Worm (Caenorhabditis elegans) whole organism, midembryonic: Measurements from ENCODE around the gene R02D5.6.

Source experiments
- T22C8.4 ChIP-seq: fragments of 200-800 bp; sonication (Bioruptor generic); IDR thresholded peaks from 2 replicates; pipeline ENCODE4 v1.3.6; 2022; ENCODE audit warnings: missing genetic modification characterization, missing compliant biosample characterization
- cog-1 ChIP-seq: sonication (generic microtip); optimal IDR thresholded peaks from 2 replicates; lab custom pipeline; 2016; ENCODE audit warnings: missing genetic modification characterization, missing compliant biosample characterization
- flt-1 ChIP-seq: fragments of 200-800 bp; sonication (Bioruptor generic); IDR thresholded peaks from 2 replicates; pipeline ENCODE4 v1.3.6; 2022; ENCODE audit warnings: missing genetic modification characterization, missing compliant biosample characterization
- klf-2 ChIP-seq: fragments of 200-800 bp; sonication (Bioruptor generic); conservative IDR thresholded peaks from 2 replicates; pipeline ENCODE4 v1.3.6; 2022; ENCODE audit warnings: missing genetic modification reagents, missing genetic modification characterization, missing compliant biosample characterization
- med-1 ChIP-seq: sonication (generic microtip); optimal IDR thresholded peaks from 2 replicates; lab custom pipeline; 2017; ENCODE audit warnings: missing genetic modification characterization, mild to moderate bottlenecking, missing compliant biosample characterization, antibody characterized with exemption, missing genetic modification reagents; ENCODE audit not compliant: insufficient read depth
- ref-1 ChIP-seq: fragments of 200-800 bp; sonication (Bioruptor generic); conservative IDR thresholded peaks from 2 replicates; pipeline ENCODE4 v1.3.6; 2022; ENCODE audit warnings: missing genetic modification reagents, missing genetic modification characterization, missing compliant biosample characterization
- tab-1 ChIP-seq: fragments of 200-800 bp; sonication (Bioruptor generic); IDR thresholded peaks from 2 replicates; pipeline ENCODE4 v1.3.6; 2022; ENCODE audit warnings: missing genetic modification characterization, missing compliant biosample characterization
- ztf-23 ChIP-seq: fragments of 200-800 bp; sonication (Bioruptor generic); IDR thresholded peaks from 2 replicates; pipeline ENCODE4 v1.3.6; 2022; ENCODE audit warnings: missing genetic modification reagents, missing genetic modification characterization, missing compliant biosample characterization
- ztf-29 ChIP-seq: fragments of 200-800 bp; sonication (Bioruptor generic); IDR thresholded peaks from 2 replicates; pipeline ENCODE4 v1.3.6; 2022; ENCODE audit warnings: missing genetic modification reagents, missing genetic modification characterization, missing compliant biosample characterization

R02D5.6 gene

DNA sequence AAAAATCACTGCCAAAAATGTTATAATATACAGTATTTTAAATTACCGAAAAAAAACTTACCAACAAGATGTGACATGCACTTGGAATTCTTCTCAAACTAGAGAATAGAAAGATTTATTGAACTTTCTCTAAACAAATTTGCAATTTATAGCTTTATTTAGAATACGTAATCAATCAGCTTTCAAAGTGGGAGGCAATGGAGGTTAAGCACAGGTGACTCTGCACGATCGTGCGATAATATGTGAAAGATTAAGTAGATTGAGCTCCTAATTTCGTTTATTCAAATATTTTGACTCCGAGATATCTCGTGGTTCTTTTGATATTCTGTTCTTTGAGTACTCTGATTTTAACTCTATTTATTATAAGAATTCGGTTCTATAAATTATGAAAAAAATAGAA, at the start of gene R02D5.6:
TSS of gene R02D5.6 (minus strand) at position 101 of the 400 bp plus-strand sequence.
- no peak for TF ChIP-seq klf-2 (GFP tag; lab: Robert Waterston, UW)
- no peak for TF ChIP-seq ref-1 (GFP tag; lab: Robert Waterston, UW)
- no peak for TF ChIP-seq cog-1 (tag; lab: Kevin White, UChicago)
- TF ChIP-seq tab-1 (GFP tag; lab: Robert Waterston, UW): no peak
- TF ChIP-seq flt-1: no peak
- TF ChIP-seq med-1 (GFP tag; lab: Kevin White, UChicago): no peak
- no peak for TF ChIP-seq ztf-29
- TF ChIP-seq T22C8.4: no peak
- no peak for TF ChIP-seq ztf-23 (GFP tag; lab: Robert Waterston, UW)

DNA sequence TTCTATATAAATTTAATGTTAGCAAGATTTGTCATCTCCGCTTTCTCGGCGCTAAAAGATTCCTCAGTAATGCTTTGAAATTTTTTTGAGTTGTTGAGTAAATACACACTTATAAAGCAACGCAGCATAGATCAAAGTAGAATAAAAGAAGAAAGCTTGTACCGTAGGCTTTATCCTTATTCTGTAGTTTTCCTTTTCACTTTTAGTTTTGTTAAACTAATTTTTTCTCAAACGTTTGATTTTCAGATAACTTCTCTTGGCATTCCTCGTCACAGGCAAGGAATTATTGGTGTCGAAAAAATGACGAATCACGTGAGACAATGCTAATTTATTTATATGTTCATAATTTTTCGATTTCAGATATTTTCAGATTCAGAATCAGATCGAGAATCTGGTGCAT, 44.7 kb upstream of the R02D5.6 start, which contains the start of gene C53A5.11:
TSS of gene C53A5.11 (plus strand) at position 301 of the 400 bp plus-strand sequence.
- no peak for TF ChIP-seq T22C8.4
- no peak for TF ChIP-seq ref-1 (GFP tag; lab: Robert Waterston, UW)
- no peak for TF ChIP-seq tab-1 (GFP tag; lab: Robert Waterston, UW)
- no peak for TF ChIP-seq cog-1 (tag; lab: Kevin White, UChicago)
- no peak for TF ChIP-seq ztf-23 (GFP tag; lab: Robert Waterston, UW)
- TF ChIP-seq flt-1: no peak
- TF ChIP-seq med-1 (GFP tag; lab: Kevin White, UChicago): no peak
- TF ChIP-seq klf-2 (GFP tag; lab: Robert Waterston, UW): no peak
- no peak for TF ChIP-seq ztf-29

ce11 chrV:14559312-14559711, 41.4 kb upstream of the R02D5.6 start, which contains the start of gene srt-32:
Gene srt-32 (plus strand): TSS chrV:14559612.
- TF ChIP-seq tab-1 (GFP tag; lab: Robert Waterston, UW) (no peak), med-1 (GFP tag; lab: Kevin White, UChicago) (no peak), ztf-29 (no peak), ztf-23 (GFP tag; lab: Robert Waterston, UW) (no peak), flt-1 (no peak), klf-2 (GFP tag; lab: Robert Waterston, UW) (no peak), ref-1 (GFP tag; lab: Robert Waterston, UW) (no peak)

DNA sequence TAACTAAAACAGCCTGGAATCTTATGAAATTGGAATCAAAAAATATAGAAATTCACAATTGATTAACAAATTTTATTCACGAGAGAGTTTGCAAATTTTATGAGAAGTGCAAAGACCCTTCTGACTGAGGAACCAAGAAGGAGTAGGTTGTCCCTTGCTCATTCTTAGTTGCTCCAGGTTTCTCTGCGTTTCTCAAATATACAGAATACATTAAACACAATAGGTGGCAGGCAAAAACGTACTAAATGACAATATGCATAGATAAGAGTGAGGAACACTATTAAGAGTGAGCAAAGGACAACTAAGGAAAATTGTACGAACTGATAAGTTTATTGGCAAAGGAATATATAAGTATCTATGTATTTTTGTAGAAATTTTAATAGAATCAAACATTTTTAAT, 40.8 kb upstream of the R02D5.6 start, which contains the start of gene C53A5.9:
TSS of gene C53A5.9 (minus strand) at position 101 of the 400 bp plus-strand sequence.
- no peak for TF ChIP-seq cog-1 (tag; lab: Kevin White, UChicago)
- TF ChIP-seq tab-1 (GFP tag; lab: Robert Waterston, UW): no peak
- TF ChIP-seq ztf-29: no peak
- TF ChIP-seq T22C8.4: no peak
- TF ChIP-seq flt-1: no peak
- TF ChIP-seq klf-2 (GFP tag; lab: Robert Waterston, UW): no peak
- TF ChIP-seq ref-1 (GFP tag; lab: Robert Waterston, UW): no peak
- TF ChIP-seq med-1 (GFP tag; lab: Kevin White, UChicago): no peak
- no peak for TF ChIP-seq ztf-23 (GFP tag; lab: Robert Waterston, UW)

DNA sequence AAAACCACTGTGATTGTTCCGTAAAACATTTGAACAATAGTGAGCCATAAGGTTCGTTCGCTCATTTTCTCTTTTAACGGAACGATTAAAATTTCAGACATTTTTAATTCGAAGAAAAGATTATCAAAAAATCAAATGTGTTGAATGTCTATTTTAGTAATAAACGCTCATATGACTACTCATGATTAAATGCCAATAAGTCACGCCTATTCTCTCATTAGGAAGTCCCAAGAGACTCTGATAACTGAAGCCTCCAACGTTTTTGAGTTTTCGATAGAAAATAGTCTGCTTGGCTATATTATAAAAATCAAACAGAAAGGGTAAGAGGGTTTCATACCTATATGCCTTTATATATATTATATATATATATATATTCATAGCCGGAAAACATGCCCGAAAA, 38.3 kb upstream of the R02D5.6 start, which contains the start of gene srg-47:
TSS of gene srg-47 (minus strand) at position 101 of the 400 bp plus-strand sequence.
- TF ChIP-seq ztf-23 (GFP tag; lab: Robert Waterston, UW) (no peak), tab-1 (GFP tag; lab: Robert Waterston, UW) (no peak), flt-1 (no peak), cog-1 (tag; lab: Kevin White, UChicago) (no peak), ztf-29 (no peak), med-1 (GFP tag; lab: Kevin White, UChicago) (no peak), T22C8.4 (no peak), ref-1 (GFP tag; lab: Robert Waterston, UW) (no peak), klf-2 (GFP tag; lab: Robert Waterston, UW) (no peak)

DNA sequence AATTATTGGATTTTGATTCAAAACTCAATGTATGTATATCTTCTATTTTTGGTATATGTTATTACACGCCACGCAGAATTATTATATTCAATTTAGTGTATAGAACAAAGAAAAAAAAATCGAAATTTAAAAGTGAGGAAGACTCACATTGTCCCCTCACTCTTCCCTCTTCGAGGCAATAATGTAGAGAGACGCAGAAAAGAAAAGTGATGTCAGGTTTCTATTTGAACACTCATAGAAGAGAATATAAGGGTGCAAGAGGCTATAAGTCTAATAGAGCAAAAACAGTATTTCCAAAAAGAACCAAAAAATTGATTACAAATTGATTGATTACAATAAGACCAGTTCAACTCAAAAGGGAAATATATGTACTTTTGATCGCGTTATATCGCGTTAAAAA, 30.6 kb upstream of the R02D5.6 start:
- TF ChIP-seq tab-1 (GFP tag; lab: Robert Waterston, UW) (no peak), ref-1 (GFP tag; lab: Robert Waterston, UW) (no peak), med-1 (GFP tag; lab: Kevin White, UChicago) (no peak), ztf-23 (GFP tag; lab: Robert Waterston, UW) (no peak), klf-2 (GFP tag; lab: Robert Waterston, UW) (no peak), flt-1 (no peak), ztf-29 (no peak), T22C8.4 (no peak), cog-1 (tag; lab: Kevin White, UChicago) (no peak)

- TF ChIP-seq tab-1 (GFP tag; lab: Robert Waterston, UW): no peak
Observed at ce11 chrV:14546569-14546968, 28.7 kb upstream of the R02D5.6 start, which contains the start of gene C53A5.13. Gene C53A5.13 (plus strand): TSS chrV:14546869.

DNA sequence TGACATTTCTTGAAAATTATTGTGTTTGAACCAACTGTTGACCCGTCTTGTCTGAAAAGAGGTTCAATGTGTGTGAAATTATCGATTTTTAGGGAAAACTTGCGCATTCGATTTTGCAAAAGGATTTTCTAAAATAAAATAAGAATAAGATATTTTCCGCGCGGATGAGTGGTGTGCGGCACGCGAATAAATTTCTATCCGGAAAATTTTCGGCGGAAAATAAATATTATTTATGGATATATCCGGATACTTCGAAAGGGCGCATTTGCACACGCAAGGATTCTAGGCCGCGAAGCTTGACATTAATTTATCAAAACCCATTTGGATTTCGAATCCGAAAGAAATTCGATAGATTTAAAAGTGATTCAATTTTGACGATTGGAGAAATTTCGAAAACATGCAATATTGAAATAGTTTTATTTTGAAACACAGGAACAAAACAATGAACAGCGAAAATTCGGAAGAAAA, 27.9 kb upstream of the R02D5.6 start, which contains the start of gene rike-1:
TSS of gene rike-1 (minus strand) at position 51 of the 468 bp plus-strand sequence.
- no peak for TF ChIP-seq klf-2 (GFP tag; lab: Robert Waterston, UW)
- TF ChIP-seq tab-1 (GFP tag; lab: Robert Waterston, UW): no peak
- TF ChIP-seq ztf-29: no peak
- peak; percentile 3 for TF ChIP-seq cog-1 (tag; lab: Kevin White, UChicago)

DNA sequence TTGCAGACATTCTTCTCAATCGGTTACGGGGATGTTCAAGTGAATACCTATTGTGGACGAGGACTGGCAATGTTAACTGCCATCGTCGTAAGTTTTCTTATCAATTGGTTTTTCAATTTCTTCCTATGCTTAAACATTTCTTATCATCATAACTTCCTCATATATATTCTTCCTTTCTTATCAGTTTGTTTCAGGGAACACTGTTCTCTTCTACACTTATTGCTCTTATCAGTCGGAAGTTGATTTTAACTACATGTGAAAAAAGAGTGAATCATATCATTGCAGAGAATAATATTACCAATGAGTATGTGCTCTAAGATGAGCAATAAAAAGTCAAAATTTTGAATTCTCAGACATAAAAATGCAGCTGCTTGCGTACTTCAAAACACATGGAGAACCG, 24.2 kb upstream of the R02D5.6 start:
- TF ChIP-seq med-1 (GFP tag; lab: Kevin White, UChicago): no peak
- TF ChIP-seq ztf-23 (GFP tag; lab: Robert Waterston, UW): no peak
- no peak for TF ChIP-seq klf-2 (GFP tag; lab: Robert Waterston, UW)

DNA sequence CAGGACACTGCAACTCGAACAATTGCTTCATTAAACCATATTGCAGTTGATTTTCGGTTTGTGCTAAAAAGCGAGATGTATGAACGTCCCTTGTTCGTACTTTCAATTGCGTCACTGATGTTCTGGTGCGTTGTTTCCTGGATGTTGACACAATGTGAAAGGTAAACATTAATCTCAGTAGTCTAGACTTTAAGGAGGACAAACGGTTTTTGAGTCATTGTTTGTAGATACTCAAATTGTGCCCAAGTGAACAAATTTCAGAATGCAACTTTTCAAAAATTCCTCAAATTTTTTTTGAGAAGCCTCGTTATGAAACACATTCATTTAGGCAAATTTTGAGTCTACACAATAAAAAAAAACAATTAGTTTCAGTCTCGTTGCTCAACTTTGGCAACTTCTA, 23.0 kb upstream of the R02D5.6 start:
- TF ChIP-seq flt-1 (no peak), tab-1 (GFP tag; lab: Robert Waterston, UW) (no peak), T22C8.4 (no peak), ztf-29 (no peak), cog-1 (tag; lab: Kevin White, UChicago) (no peak), med-1 (GFP tag; lab: Kevin White, UChicago) (no peak), ref-1 (GFP tag; lab: Robert Waterston, UW) (no peak), klf-2 (GFP tag; lab: Robert Waterston, UW) (no peak), ztf-23 (GFP tag; lab: Robert Waterston, UW) (no peak)
